Fruit fly (Drosophila melanogaster) whole organism, wandering third instar larva: ENCODE results near the gene CG10431.
A peak's percentile ranks its signal among the peaks of the same experiment; 100 is the strongest.

ENCODE experiments used
- Abd-B ChIP-seq: fragments of >200 bp; optimal IDR thresholded peaks from 2 replicates; lab custom pipeline; 2017; ENCODE audit warnings: missing biosample characterization, missing genetic modification characterization
- CG32264 ChIP-seq: fragments of 200-800 bp; sonication (Bioruptor generic); optimal IDR thresholded peaks from 2 replicates; lab custom pipeline; 2016; ENCODE audit warnings: missing biosample characterization, missing genetic modification characterization
- CG9705 ChIP-seq: fragments of 200-800 bp; sonication (Bioruptor generic); optimal IDR thresholded peaks from 2 replicates; lab custom pipeline; 2018; ENCODE audit warnings: missing biosample characterization, mild to moderate bottlenecking, missing genetic modification characterization
- CrebA ChIP-seq: fragments of 200-800 bp; sonication (Bioruptor generic); optimal IDR thresholded peaks from 2 replicates; lab custom pipeline; 2016; ENCODE audit warnings: missing biosample characterization, mild to moderate bottlenecking, missing genetic modification characterization, borderline replicate concordance
- Dfd ChIP-seq: fragments of >200 bp; optimal IDR thresholded peaks from 2 replicates; lab custom pipeline; 2017; ENCODE audit warnings: missing biosample characterization, missing genetic modification characterization
- Dif ChIP-seq: fragments of 200-275, 200-300 bp; sonication (Bioruptor generic); optimal IDR thresholded peaks from 2 replicates; lab custom pipeline; 2018; ENCODE audit warnings: missing biosample characterization, missing genetic modification characterization; ENCODE audit not compliant: partially characterized antibody
- GATAd ChIP-seq: sonication (Bioruptor generic); optimal IDR thresholded peaks from 2 replicates; lab custom pipeline; 2016; ENCODE audit warnings: missing biosample characterization, missing genetic modification characterization
- Hnf4 ChIP-seq: fragments of 200-800 bp; sonication (Bioruptor generic); optimal IDR thresholded peaks from 2 replicates; lab custom pipeline; 2016; ENCODE audit warnings: missing biosample characterization, mild to moderate bottlenecking, missing genetic modification characterization
- Hr78 ChIP-seq: fragments of >200 bp; optimal IDR thresholded peaks from 2 replicates; lab custom pipeline; 2017; ENCODE audit warnings: missing biosample characterization, missing genetic modification characterization
- Hr83 ChIP-seq: fragments of 200-300 bp; sonication (Bioruptor generic); optimal IDR thresholded peaks from 2 replicates; lab custom pipeline; 2016; ENCODE audit warnings: missing biosample characterization, mild to moderate bottlenecking, missing genetic modification characterization, moderate library complexity; ENCODE audit not compliant: poor library complexity, severe bottlenecking
- Jra ChIP-seq: sonication (Bioruptor generic); optimal IDR thresholded peaks from 2 replicates; lab custom pipeline; 2016; ENCODE audit warnings: missing biosample characterization, missing genetic modification characterization
- Mio ChIP-seq: sonication (Bioruptor generic); optimal IDR thresholded peaks from 2 replicates; lab custom pipeline; 2016; ENCODE audit warnings: missing biosample characterization, missing genetic modification characterization
- Myc ChIP-seq: fragments of >200 bp; optimal IDR thresholded peaks from 2 replicates; lab custom pipeline; 2017
- N ChIP-seq: fragments of >200 bp; optimal IDR thresholded peaks from 2 replicates; lab custom pipeline; 2018; ENCODE audit warnings: missing biosample characterization, missing external identifiers, missing genetic modification characterization
- OdsH ChIP-seq: fragments of 200-800 bp; sonication (Bioruptor generic); optimal IDR thresholded peaks from 2 replicates; lab custom pipeline; 2016; ENCODE audit warnings: missing biosample characterization, mild to moderate bottlenecking, missing genetic modification characterization
- Rel ChIP-seq, 2 experiments: fragments of 200-800 bp; sonication (Bioruptor generic) in 1 of 2; optimal IDR thresholded peaks; 2 replicates in 1 of 2; 3 replicates in 1 of 2; lab custom pipeline; 2016 to 2019; ENCODE audit warnings: mild to moderate bottlenecking in 2 of 2, missing biosample characterization in 2 of 2, missing genetic modification characterization in 2 of 2, moderate library complexity in 1 of 2
- Sp1 ChIP-seq: fragments of 200-800 bp; sonication (Bioruptor generic); optimal IDR thresholded peaks from 3 replicates; lab custom pipeline; 2019; ENCODE audit warnings: missing biosample characterization, mild to moderate bottlenecking, missing genetic modification characterization, moderate library complexity
- Vsx2 ChIP-seq: fragments of 200-300, 225-300 bp; sonication (Bioruptor generic); optimal IDR thresholded peaks from 2 replicates; lab custom pipeline; 2018; ENCODE audit warnings: missing biosample characterization, missing genetic modification characterization; ENCODE audit not compliant: partially characterized antibody
- br ChIP-seq: fragments of 200-800 bp; sonication (Bioruptor generic); optimal IDR thresholded peaks from 2 replicates; lab custom pipeline; 2016; ENCODE audit warnings: missing biosample characterization, missing genetic modification characterization
- brk ChIP-seq: fragments of 200-800 bp; sonication (Bioruptor generic); optimal IDR thresholded peaks from 2 replicates; lab custom pipeline; 2016; ENCODE audit warnings: missing biosample characterization, mild to moderate bottlenecking, missing genetic modification characterization
- dl ChIP-seq, 2 experiments: fragments of 175-275, 200-275 bp in 1 of 2; fragments of 200-275 bp in 1 of 2; sonication (Bioruptor generic); optimal IDR thresholded peaks; lab custom pipeline; 2018; ENCODE audit warnings: mild to moderate bottlenecking in 2 of 2, missing biosample characterization in 2 of 2, missing genetic modification characterization in 2 of 2, moderate library complexity in 2 of 2; ENCODE audit not compliant: partially characterized antibody in 2 of 2, insufficient read depth in 1 of 2
- dmrt93B ChIP-seq: fragments of 200-800 bp; sonication (Bioruptor generic); optimal IDR thresholded peaks from 2 replicates; lab custom pipeline; 2018; ENCODE audit warnings: missing biosample characterization, mild to moderate bottlenecking, missing genetic modification characterization
- dsf ChIP-seq: sonication (Bioruptor generic); optimal IDR thresholded peaks from 2 replicates; lab custom pipeline; 2016; ENCODE audit warnings: missing biosample characterization, missing genetic modification characterization, borderline replicate concordance
- ey ChIP-seq: fragments of 200-800 bp; sonication (Bioruptor generic); optimal IDR thresholded peaks from 2 replicates; lab custom pipeline; 2016; ENCODE audit warnings: missing biosample characterization, missing genetic modification characterization
- foxo ChIP-seq, 2 experiments: fragments of 200-800 bp; sonication (Bioruptor generic); optimal IDR thresholded peaks; 2 replicates in 1 of 2; 3 replicates in 1 of 2; lab custom pipeline; 2016 to 2017; ENCODE audit warnings: missing biosample characterization in 2 of 2, missing genetic modification characterization in 2 of 2
- fru ChIP-seq: fragments of 200-800 bp; sonication (Bioruptor generic); optimal IDR thresholded peaks from 3 replicates; lab custom pipeline; 2016; ENCODE audit warnings: missing biosample characterization, mild to moderate bottlenecking, missing genetic modification characterization
- h ChIP-seq: fragments of 200-800 bp; sonication (Bioruptor generic); optimal IDR thresholded peaks from 3 replicates; lab custom pipeline; 2016; ENCODE audit warnings: missing biosample characterization, mild to moderate bottlenecking, missing genetic modification characterization
- jim ChIP-seq: fragments of 175-275, 200-325 bp; sonication (Bioruptor generic); optimal IDR thresholded peaks from 2 replicates; lab custom pipeline; 2016; ENCODE audit warnings: missing biosample characterization, mild to moderate bottlenecking, missing genetic modification characterization
- lola ChIP-seq: fragments of >200 bp; optimal IDR thresholded peaks from 2 replicates; lab custom pipeline; 2017; ENCODE audit warnings: missing biosample characterization, missing genetic modification characterization
- pan ChIP-seq: fragments of >200 bp; optimal IDR thresholded peaks from 2 replicates; lab custom pipeline; 2017
- psq ChIP-seq: fragments of 200-800 bp; sonication (Bioruptor generic); optimal IDR thresholded peaks from 3 replicates; lab custom pipeline; 2017; ENCODE audit warnings: missing biosample characterization, mild to moderate bottlenecking, missing genetic modification characterization, moderate library complexity
- rgr ChIP-seq: fragments of 200-800 bp; sonication (Bioruptor generic); optimal IDR thresholded peaks from 3 replicates; lab custom pipeline; 2016; ENCODE audit warnings: missing biosample characterization, mild to moderate bottlenecking, missing genetic modification characterization
- sv ChIP-seq: fragments of 200-800 bp; sonication (Bioruptor generic); optimal IDR thresholded peaks from 3 replicates; lab custom pipeline; 2016; ENCODE audit warnings: missing biosample characterization, missing genetic modification characterization
- tai ChIP-seq: sonication (Bioruptor generic); optimal IDR thresholded peaks from 2 replicates; lab custom pipeline; 2016; ENCODE audit warnings: missing biosample characterization, missing genetic modification characterization
- usp ChIP-seq: fragments of >200 bp; optimal IDR thresholded peaks from 2 replicates; lab custom pipeline; 2017; ENCODE audit warnings: missing biosample characterization, missing genetic modification characterization
- woc ChIP-seq: sonication (Bioruptor generic); optimal IDR thresholded peaks from 2 replicates; lab custom pipeline; 2016; ENCODE audit warnings: missing biosample characterization, mild to moderate bottlenecking, missing genetic modification characterization

CG10431 gene

DNA sequence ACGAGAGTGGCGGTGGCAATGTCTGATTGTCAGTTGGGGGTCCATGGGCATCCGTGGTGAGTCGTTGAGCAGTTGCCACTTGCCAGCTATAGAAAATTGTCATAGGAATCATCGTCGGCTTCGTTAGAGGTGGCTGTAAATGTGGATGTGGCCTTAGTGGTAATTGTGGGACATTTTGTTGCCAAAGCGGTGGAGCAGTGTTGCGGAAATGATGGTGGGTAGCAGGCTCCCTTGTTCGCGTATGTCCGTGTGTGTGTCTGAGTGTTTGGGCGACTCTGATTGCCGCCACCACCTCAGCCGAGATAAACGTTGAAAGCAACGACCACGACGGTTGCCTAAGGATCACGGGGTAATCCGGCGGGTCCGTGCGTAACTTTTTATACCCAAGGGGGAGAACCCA is 42.5 kb downstream of the CG10431 start:
- TF ChIP-seq fru = no peak
- no peak for TF ChIP-seq CG32264 (GFP tag; lab: Kevin White, UChicago)
- no peak for TF ChIP-seq rgr (GFP tag; lab: Kevin White, UChicago)
- no peak for TF ChIP-seq tai (GFP tag; lab: Kevin White, UChicago)
- TF ChIP-seq Dif = no peak
- TF ChIP-seq Hr78 = no peak

- TF ChIP-seq Hr83 (GFP tag; lab: Kevin White, UChicago) (no peak), usp (no peak), Dfd (GFP tag; lab: Kevin White, UChicago) (no peak), dsf (GFP tag; lab: Kevin White, UChicago) (no peak), Mio (no peak), GATAd (no peak), foxo (GFP tag; optimal IDR thresholded peaks at IDR 0.05; lab: Kevin White, UChicago) (no peak), tai (GFP tag; lab: Kevin White, UChicago) (no peak), Hr78 (no peak), h (GFP tag; lab: Kevin White, UChicago) (no peak), Hnf4 (no peak), Dif (no peak), woc (GFP tag; lab: Kevin White, UChicago) (no peak)
Observed at dm6 chr2L:19018266-19018665, 43.8 kb downstream of the CG10431 start.

DNA sequence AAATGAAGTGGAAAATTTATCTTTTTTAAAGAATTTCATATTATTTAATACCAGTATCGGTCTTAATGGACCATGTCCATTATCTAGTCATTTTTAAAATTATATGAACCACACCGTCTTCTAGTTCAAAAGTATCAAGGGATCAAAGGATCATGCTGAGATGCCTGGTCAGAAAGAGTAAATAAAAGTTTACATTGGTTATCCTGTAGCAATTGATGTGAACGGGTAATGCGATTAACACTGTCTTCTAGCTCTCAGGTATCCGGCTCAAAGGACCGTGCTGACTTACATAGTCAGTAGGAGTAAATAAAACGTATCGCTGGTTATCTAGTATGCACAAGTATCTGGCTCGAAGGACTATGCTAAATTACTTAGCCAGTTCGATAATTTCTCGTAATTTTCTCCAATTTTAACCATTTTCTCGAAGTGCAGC is 44.7 kb downstream of the CG10431 start:
- TF ChIP-seq Dfd (GFP tag; lab: Kevin White, UChicago) (no peak), Hr78 (no peak), Mio (no peak), foxo (GFP tag; optimal IDR thresholded peaks at IDR 0.05; lab: Kevin White, UChicago) (peak in 1 of 2 experiments; percentile 6)

- no peak for TF ChIP-seq jim (GFP tag; lab: Kevin White, UChicago)
- no peak for TF ChIP-seq Dfd (GFP tag; lab: Kevin White, UChicago)
- no peak for TF ChIP-seq Vsx2
- TF ChIP-seq woc (GFP tag; lab: Kevin White, UChicago) = no peak
- TF ChIP-seq ey (GFP tag; lab: Kevin White, UChicago) = no peak
- no peak for TF ChIP-seq foxo (GFP tag; optimal IDR thresholded peaks at IDR 0.05; lab: Kevin White, UChicago)
- no peak for TF ChIP-seq Jra (GFP tag; lab: Kevin White, UChicago)
- no peak for TF ChIP-seq N (GFP tag; lab: Kevin White, UChicago)
- no peak for TF ChIP-seq Sp1 (GFP tag; lab: Kevin White, UChicago)
- no peak for TF ChIP-seq CG32264 (GFP tag; lab: Kevin White, UChicago)
- TF ChIP-seq Abd-B = no peak
- TF ChIP-seq CG9705 (GFP tag; lab: Kevin White, UChicago) = no peak
- TF ChIP-seq h (GFP tag; lab: Kevin White, UChicago) = no peak
Observed at dm6 chr2L:19019640-19020039, 45.1 kb downstream of the CG10431 start.

DNA sequence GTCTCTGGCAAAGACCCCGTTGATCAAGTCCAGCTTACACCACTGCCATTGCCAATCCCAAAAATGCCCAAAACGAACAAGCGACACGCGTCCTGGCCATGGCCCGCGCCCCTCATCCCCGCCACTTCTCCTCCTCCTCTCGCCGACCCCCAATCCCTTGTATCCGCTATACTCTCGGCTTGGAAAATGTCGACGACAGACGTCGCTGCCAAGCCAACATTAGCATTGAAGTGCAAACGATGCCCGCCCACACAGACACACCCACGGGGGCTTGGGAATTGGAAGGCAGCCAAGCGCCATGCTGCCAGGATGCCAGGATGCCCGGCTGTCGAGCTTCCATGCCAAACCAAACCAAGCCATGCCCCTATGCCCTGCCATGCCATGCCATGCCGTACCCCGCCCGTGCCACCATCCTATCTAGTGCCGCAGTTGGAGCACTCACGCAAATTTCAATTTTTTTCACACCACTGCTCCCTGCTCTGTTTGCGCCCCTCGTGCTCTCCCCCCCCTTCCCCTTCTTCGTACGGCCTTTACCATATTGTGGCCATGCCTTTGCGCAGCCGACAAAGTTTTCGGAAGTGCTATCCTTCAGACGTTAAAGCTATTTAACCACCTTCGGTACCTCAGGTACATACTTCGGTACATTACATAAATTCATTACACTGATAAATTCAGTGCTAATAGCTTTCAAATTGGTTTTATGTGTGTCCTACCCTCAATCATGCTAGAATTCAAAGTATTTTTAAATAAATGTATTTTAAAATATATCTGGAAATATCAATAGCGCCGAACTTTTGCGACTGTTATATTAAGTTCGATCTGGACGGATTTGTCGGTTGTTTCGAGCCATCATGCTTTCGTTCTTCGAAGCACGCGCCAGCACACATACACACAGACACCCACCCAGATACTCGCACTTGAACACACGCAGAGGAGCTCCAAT is 47.0 kb downstream of the CG10431 start:
- TF ChIP-seq Rel (GFP tag; optimal IDR thresholded peaks at IDR 0.05; lab: Kevin White, UChicago) (peak; percentile 43), Rel (tag; optimal IDR thresholded peaks at IDR 0.05; lab: Kevin White, UChicago) (peak; percentile 49), br (GFP tag; lab: Kevin White, UChicago) (peak; percentile 73), sv (peak; percentile 50), Dif (no peak), fru (peak; percentile 82), CG32264 (GFP tag; lab: Kevin White, UChicago) (peak; percentile 14), N (GFP tag; lab: Kevin White, UChicago) (no peak), jim (GFP tag; lab: Kevin White, UChicago) (no peak), usp (no peak), brk (GFP tag; lab: Kevin White, UChicago) (peak; percentile 16), h (GFP tag; lab: Kevin White, UChicago) (peak; percentile 87), Abd-B (no peak), GATAd (no peak), CG9705 (GFP tag; lab: Kevin White, UChicago) (peak; percentile 66), ey (GFP tag; lab: Kevin White, UChicago) (peak; percentile 62), CrebA (peak; percentile 47), dl (GFP tag; optimal IDR thresholded peaks at IDR 0.05; lab: Kevin White, UChicago; ENCODE audit: insufficient read depth in 1 of 2, partially characterized antibody in 2 of 2) (no peak), Sp1 (GFP tag; lab: Kevin White, UChicago) (peak; percentile 91), Hr83 (GFP tag; lab: Kevin White, UChicago) (no peak), Vsx2 (no peak), lola (GFP tag; lab: Kevin White, UChicago) (no peak), foxo (GFP tag; optimal IDR thresholded peaks at IDR 0.05; lab: Kevin White, UChicago) (peak in 1 of 2 experiments; percentile 87), OdsH (GFP tag; lab: Kevin White, UChicago) (peak; percentile 81), pan (no peak), rgr (GFP tag; lab: Kevin White, UChicago) (peak; percentile 76), Myc (lab: Kevin White, UChicago) (no peak), Mio (no peak), Dfd (GFP tag; lab: Kevin White, UChicago) (no peak), dmrt93B (GFP tag; lab: Kevin White, UChicago) (peak; percentile 75), psq (GFP tag; lab: Kevin White, UChicago) (peak; percentile 64), woc (GFP tag; lab: Kevin White, UChicago) (peak; percentile 64)
